Fruit fly (Drosophila melanogaster) whole organism: ENCODE results near the gene CG6059.

ENCODE experiments used
- CG8478 ChIP-seq: fragments of >200 bp; optimal IDR thresholded peaks from 2 replicates; lab custom pipeline; 2018; ENCODE audit warnings: inconsistent platforms
- pan ChIP-seq: fragments of >200 bp; optimal IDR thresholded peaks from 2 replicates; lab custom pipeline; 2017
- psq ChIP-seq: fragments of >200 bp; optimal IDR thresholded peaks from 2 replicates; lab custom pipeline; 2017
- usp ChIP-seq: fragments of >200 bp; optimal IDR thresholded peaks from 2 replicates; lab custom pipeline; 2017; ENCODE audit warnings: missing biosample characterization, missing genetic modification characterization, mixed read lengths

dm6 chr3R:27116465-27117092, 7.9 kb downstream of the CG6059 start, which contains the start of the genes CG6066 and CG5880:
- TF ChIP-seq usp (GFP tag; lab: Kevin White, UChicago) (no peak), pan (lab: Kevin White, UChicago) (no peak), psq (lab: Kevin White, UChicago) (no peak), CG8478 (lab: Kevin White, UChicago) (no peak)
